Fruit fly (Drosophila melanogaster) whole organism, wandering third instar larva: ENCODE measurements around the gene CG3091.

Experiments used
- GATAd ChIP-seq: sonication (Bioruptor generic); optimal IDR thresholded peaks from 2 replicates; lab custom pipeline; 2016; ENCODE audit warnings: missing biosample characterization, missing genetic modification characterization
- fru ChIP-seq: fragments of 200-800 bp; sonication (Bioruptor generic); optimal IDR thresholded peaks from 3 replicates; lab custom pipeline; 2016; ENCODE audit warnings: missing biosample characterization, mild to moderate bottlenecking, missing genetic modification characterization
- rgr ChIP-seq: fragments of 200-800 bp; sonication (Bioruptor generic); optimal IDR thresholded peaks from 3 replicates; lab custom pipeline; 2016; ENCODE audit warnings: missing biosample characterization, mild to moderate bottlenecking, missing genetic modification characterization
- tai ChIP-seq: sonication (Bioruptor generic); optimal IDR thresholded peaks from 2 replicates; lab custom pipeline; 2016; ENCODE audit warnings: missing biosample characterization, missing genetic modification characterization
- usp ChIP-seq: fragments of >200 bp; optimal IDR thresholded peaks from 2 replicates; lab custom pipeline; 2017; ENCODE audit warnings: missing biosample characterization, missing genetic modification characterization

DNA sequence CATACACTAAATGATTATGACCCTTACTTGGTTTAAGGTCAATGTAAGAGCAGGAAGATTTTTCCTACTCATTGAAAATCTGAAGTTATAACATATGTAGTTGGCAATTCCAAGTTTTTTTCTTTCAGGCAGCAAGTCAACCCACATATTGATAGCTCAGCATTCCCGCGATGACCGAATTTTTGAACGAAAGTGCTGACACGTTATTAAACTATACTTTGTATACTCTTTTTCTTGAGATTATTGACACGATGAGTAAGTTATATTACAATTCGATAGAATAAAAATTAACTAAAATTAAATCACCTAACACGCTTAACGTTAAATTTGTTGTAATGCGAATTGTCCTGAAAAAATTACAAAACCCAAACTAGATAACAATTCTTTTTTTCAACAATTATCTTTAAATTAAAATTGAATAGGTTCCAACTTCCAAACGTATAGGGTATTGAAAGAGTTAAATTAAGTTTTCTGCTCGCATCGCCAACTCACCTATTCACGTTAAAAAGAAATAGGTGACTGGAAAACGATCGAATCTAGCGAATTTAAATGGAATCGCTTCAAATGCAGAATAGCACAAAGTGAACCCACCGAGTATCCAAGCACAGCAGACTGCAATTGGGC is 21.4 kb upstream of the CG3091 start, which contains the start of gene Vml:
- TF ChIP-seq usp (no peak), tai (GFP tag; lab: Kevin White, UChicago) (no peak), fru (no peak), rgr (GFP tag; lab: Kevin White, UChicago) (no peak), GATAd (GFP tag; lab: Kevin White, UChicago) (no peak)
